Fruit fly (Drosophila melanogaster) whole organism, wandering third instar larva: ENCODE results near the gene CG9297.

Source experiments
- Abd-B ChIP-seq: fragments of >200 bp; optimal IDR thresholded peaks from 2 replicates; lab custom pipeline; 2017; ENCODE audit warnings: missing biosample characterization, missing genetic modification characterization
- CG32264 ChIP-seq: fragments of 200-800 bp; sonication (Bioruptor generic); optimal IDR thresholded peaks from 2 replicates; lab custom pipeline; 2016; ENCODE audit warnings: missing biosample characterization, missing genetic modification characterization
- CG9705 ChIP-seq: fragments of 200-800 bp; sonication (Bioruptor generic); optimal IDR thresholded peaks from 2 replicates; lab custom pipeline; 2018; ENCODE audit warnings: missing biosample characterization, mild to moderate bottlenecking, missing genetic modification characterization
- CrebA ChIP-seq: fragments of 200-800 bp; sonication (Bioruptor generic); optimal IDR thresholded peaks from 2 replicates; lab custom pipeline; 2016; ENCODE audit warnings: missing biosample characterization, mild to moderate bottlenecking, missing genetic modification characterization, borderline replicate concordance
- Dfd ChIP-seq: fragments of >200 bp; optimal IDR thresholded peaks from 2 replicates; lab custom pipeline; 2017; ENCODE audit warnings: missing biosample characterization, missing genetic modification characterization
- Dif ChIP-seq: fragments of 200-275, 200-300 bp; sonication (Bioruptor generic); optimal IDR thresholded peaks from 2 replicates; lab custom pipeline; 2018; ENCODE audit warnings: missing biosample characterization, missing genetic modification characterization; ENCODE audit not compliant: partially characterized antibody
- GATAd ChIP-seq: sonication (Bioruptor generic); optimal IDR thresholded peaks from 2 replicates; lab custom pipeline; 2016; ENCODE audit warnings: missing biosample characterization, missing genetic modification characterization
- Hnf4 ChIP-seq: fragments of 200-800 bp; sonication (Bioruptor generic); optimal IDR thresholded peaks from 2 replicates; lab custom pipeline; 2016; ENCODE audit warnings: missing biosample characterization, mild to moderate bottlenecking, missing genetic modification characterization
- Hr78 ChIP-seq: fragments of >200 bp; optimal IDR thresholded peaks from 2 replicates; lab custom pipeline; 2017; ENCODE audit warnings: missing biosample characterization, missing genetic modification characterization
- Hr83 ChIP-seq: fragments of 200-300 bp; sonication (Bioruptor generic); optimal IDR thresholded peaks from 2 replicates; lab custom pipeline; 2016; ENCODE audit warnings: missing biosample characterization, mild to moderate bottlenecking, missing genetic modification characterization, moderate library complexity; ENCODE audit not compliant: poor library complexity, severe bottlenecking
- Mio ChIP-seq: sonication (Bioruptor generic); optimal IDR thresholded peaks from 2 replicates; lab custom pipeline; 2016; ENCODE audit warnings: missing biosample characterization, missing genetic modification characterization
- Myc ChIP-seq: fragments of >200 bp; optimal IDR thresholded peaks from 2 replicates; lab custom pipeline; 2017
- N ChIP-seq: fragments of >200 bp; optimal IDR thresholded peaks from 2 replicates; lab custom pipeline; 2018; ENCODE audit warnings: missing biosample characterization, missing external identifiers, missing genetic modification characterization
- OdsH ChIP-seq: fragments of 200-800 bp; sonication (Bioruptor generic); optimal IDR thresholded peaks from 2 replicates; lab custom pipeline; 2016; ENCODE audit warnings: missing biosample characterization, mild to moderate bottlenecking, missing genetic modification characterization
- Rel ChIP-seq, 2 experiments: fragments of 200-800 bp; sonication (Bioruptor generic) in 1 of 2; optimal IDR thresholded peaks; 2 replicates in 1 of 2; 3 replicates in 1 of 2; lab custom pipeline; 2016 to 2019; ENCODE audit warnings: mild to moderate bottlenecking in 2 of 2, missing biosample characterization in 2 of 2, missing genetic modification characterization in 2 of 2, moderate library complexity in 1 of 2
- Sp1 ChIP-seq: fragments of 200-800 bp; sonication (Bioruptor generic); optimal IDR thresholded peaks from 3 replicates; lab custom pipeline; 2019; ENCODE audit warnings: missing biosample characterization, mild to moderate bottlenecking, missing genetic modification characterization, moderate library complexity
- Vsx2 ChIP-seq: fragments of 200-300, 225-300 bp; sonication (Bioruptor generic); optimal IDR thresholded peaks from 2 replicates; lab custom pipeline; 2018; ENCODE audit warnings: missing biosample characterization, missing genetic modification characterization; ENCODE audit not compliant: partially characterized antibody
- br ChIP-seq: fragments of 200-800 bp; sonication (Bioruptor generic); optimal IDR thresholded peaks from 2 replicates; lab custom pipeline; 2016; ENCODE audit warnings: missing biosample characterization, missing genetic modification characterization
- brk ChIP-seq: fragments of 200-800 bp; sonication (Bioruptor generic); optimal IDR thresholded peaks from 2 replicates; lab custom pipeline; 2016; ENCODE audit warnings: missing biosample characterization, mild to moderate bottlenecking, missing genetic modification characterization
- dl ChIP-seq, 2 experiments: fragments of 175-275, 200-275 bp in 1 of 2; fragments of 200-275 bp in 1 of 2; sonication (Bioruptor generic); optimal IDR thresholded peaks; lab custom pipeline; 2018; ENCODE audit warnings: mild to moderate bottlenecking in 2 of 2, missing biosample characterization in 2 of 2, missing genetic modification characterization in 2 of 2, moderate library complexity in 2 of 2; ENCODE audit not compliant: partially characterized antibody in 2 of 2, insufficient read depth in 1 of 2
- dmrt93B ChIP-seq: fragments of 200-800 bp; sonication (Bioruptor generic); optimal IDR thresholded peaks from 2 replicates; lab custom pipeline; 2018; ENCODE audit warnings: missing biosample characterization, mild to moderate bottlenecking, missing genetic modification characterization
- foxo ChIP-seq, 2 experiments: fragments of 200-800 bp; sonication (Bioruptor generic); optimal IDR thresholded peaks; 2 replicates in 1 of 2; 3 replicates in 1 of 2; lab custom pipeline; 2016 to 2017; ENCODE audit warnings: missing biosample characterization in 2 of 2, missing genetic modification characterization in 2 of 2
- fru ChIP-seq: fragments of 200-800 bp; sonication (Bioruptor generic); optimal IDR thresholded peaks from 3 replicates; lab custom pipeline; 2016; ENCODE audit warnings: missing biosample characterization, mild to moderate bottlenecking, missing genetic modification characterization
- h ChIP-seq: fragments of 200-800 bp; sonication (Bioruptor generic); optimal IDR thresholded peaks from 3 replicates; lab custom pipeline; 2016; ENCODE audit warnings: missing biosample characterization, mild to moderate bottlenecking, missing genetic modification characterization
- jim ChIP-seq: fragments of 175-275, 200-325 bp; sonication (Bioruptor generic); optimal IDR thresholded peaks from 2 replicates; lab custom pipeline; 2016; ENCODE audit warnings: missing biosample characterization, mild to moderate bottlenecking, missing genetic modification characterization
- pan ChIP-seq: fragments of >200 bp; optimal IDR thresholded peaks from 2 replicates; lab custom pipeline; 2017
- psq ChIP-seq: fragments of 200-800 bp; sonication (Bioruptor generic); optimal IDR thresholded peaks from 3 replicates; lab custom pipeline; 2017; ENCODE audit warnings: missing biosample characterization, mild to moderate bottlenecking, missing genetic modification characterization, moderate library complexity
- sage ChIP-seq: fragments of 200-800 bp; sonication (Bioruptor generic); optimal IDR thresholded peaks from 2 replicates; lab custom pipeline; 2016; ENCODE audit warnings: missing biosample characterization, mild to moderate bottlenecking, missing genetic modification characterization
- sv ChIP-seq: fragments of 200-800 bp; sonication (Bioruptor generic); optimal IDR thresholded peaks from 3 replicates; lab custom pipeline; 2016; ENCODE audit warnings: missing biosample characterization, missing genetic modification characterization
- tai ChIP-seq: sonication (Bioruptor generic); optimal IDR thresholded peaks from 2 replicates; lab custom pipeline; 2016; ENCODE audit warnings: missing biosample characterization, missing genetic modification characterization
- usp ChIP-seq: fragments of >200 bp; optimal IDR thresholded peaks from 2 replicates; lab custom pipeline; 2017; ENCODE audit warnings: missing biosample characterization, missing genetic modification characterization

Gene CG9297

DNA sequence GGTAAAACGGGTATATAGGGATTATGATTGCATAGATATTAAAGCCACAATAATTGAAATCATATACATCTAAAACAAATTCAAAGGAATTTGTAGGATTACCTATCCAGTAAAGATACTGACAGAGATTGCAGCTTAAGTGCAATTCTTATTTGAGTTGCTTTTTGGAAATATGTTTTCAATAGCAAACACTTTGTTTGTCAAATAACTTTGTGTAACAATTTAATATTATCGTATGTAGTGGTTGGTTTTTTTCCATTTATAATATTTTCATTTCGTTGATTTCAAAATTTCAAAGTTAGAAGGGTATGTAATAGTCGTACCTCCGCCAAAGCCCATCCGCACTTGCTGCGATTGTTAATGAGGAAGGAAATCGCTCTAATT, 35.4 kb downstream of the CG9297 start:
- TF ChIP-seq brk = no peak
- no peak for TF ChIP-seq br (GFP tag; lab: Kevin White, UChicago)
- TF ChIP-seq Hr78 (GFP tag; lab: Kevin White, UChicago) = no peak
- peak; percentile 13 for TF ChIP-seq fru (GFP tag; lab: Kevin White, UChicago)
- peak in 1 of 2 experiments; percentile 2 for TF ChIP-seq foxo (GFP tag; optimal IDR thresholded peaks at IDR 0.05; lab: Kevin White, UChicago)
- no peak for TF ChIP-seq pan (lab: Kevin White, UChicago)
- TF ChIP-seq Myc (lab: Kevin White, UChicago) = no peak
- TF ChIP-seq h (GFP tag; lab: Kevin White, UChicago) = no peak
- no peak for TF ChIP-seq jim
- TF ChIP-seq Vsx2 (GFP tag; lab: Kevin White, UChicago) = no peak
- TF ChIP-seq psq (GFP tag; lab: Kevin White, UChicago) = no peak
- TF ChIP-seq CrebA (GFP tag; lab: Kevin White, UChicago) = no peak

DNA sequence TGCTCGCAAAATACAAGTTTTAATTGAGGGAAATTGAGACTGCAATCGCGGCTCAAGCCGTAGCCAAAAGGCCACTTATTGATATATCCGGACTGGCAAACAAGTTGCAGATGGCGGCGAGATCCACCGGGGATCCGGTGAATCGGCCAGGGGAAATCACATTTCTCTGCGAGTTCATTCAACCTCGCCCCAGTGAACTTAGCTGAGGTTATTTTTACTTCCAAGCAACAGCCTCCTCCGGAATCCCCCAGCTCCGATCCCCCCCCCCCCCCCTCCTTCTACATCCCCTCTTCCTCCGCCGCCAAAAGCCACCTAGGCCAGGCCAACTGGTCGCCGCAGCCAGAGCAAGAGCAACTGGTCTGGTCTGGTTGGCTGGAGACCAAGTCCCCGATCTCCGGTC, 36.0 kb downstream of the CG9297 start:
- TF ChIP-seq Rel (GFP tag; optimal IDR thresholded peaks at IDR 0.05; lab: Kevin White, UChicago) = no peak
- peak; percentile 60 for TF ChIP-seq Rel (tag; optimal IDR thresholded peaks at IDR 0.05; lab: Kevin White, UChicago)
- TF ChIP-seq brk = no peak

DNA sequence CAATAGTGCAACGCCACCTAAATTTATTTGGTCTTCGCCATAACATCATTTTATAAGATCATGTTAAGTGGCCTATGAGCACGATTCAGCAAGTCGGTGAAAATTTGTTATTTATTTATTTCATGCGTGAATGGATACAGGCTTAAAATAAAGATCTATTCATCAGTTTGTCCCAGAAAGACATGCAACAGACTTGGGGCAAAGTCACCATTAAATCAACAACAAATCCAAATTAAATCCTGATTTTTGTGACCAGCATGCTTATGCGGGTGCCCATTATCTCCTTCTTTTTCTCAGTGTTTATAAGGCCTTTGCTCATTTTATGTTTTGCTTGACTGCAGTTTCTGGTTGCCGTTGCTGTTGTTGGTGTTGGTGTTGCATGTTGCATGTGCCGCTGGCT, 36.6 kb downstream of the CG9297 start:
- TF ChIP-seq Myc (lab: Kevin White, UChicago) = no peak
- TF ChIP-seq foxo (GFP tag; optimal IDR thresholded peaks at IDR 0.05; lab: Kevin White, UChicago) = peak in 1 of 2 experiments; percentile 7

DNA sequence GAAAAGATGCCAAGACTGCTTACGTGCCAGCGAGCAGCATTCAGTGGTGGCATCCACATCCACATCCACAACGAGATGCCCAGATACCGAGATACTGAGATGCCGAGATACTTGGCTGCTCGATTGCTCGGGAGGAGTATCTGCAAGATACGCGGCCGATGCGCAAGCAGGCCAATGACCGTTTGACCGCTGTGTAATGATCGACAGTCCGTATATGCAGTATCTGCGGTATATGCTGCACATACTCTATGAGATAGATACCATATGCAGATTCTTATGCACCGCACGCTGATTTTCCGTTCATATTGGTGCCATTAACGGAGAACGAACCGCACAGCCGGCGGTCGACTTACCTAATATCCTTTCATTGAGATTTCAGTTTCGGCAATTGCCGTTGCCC, 38.0 kb downstream of the CG9297 start:
- TF ChIP-seq Vsx2 (GFP tag; lab: Kevin White, UChicago) (no peak), sage (GFP tag; lab: Kevin White, UChicago) (no peak), Hr83 (GFP tag; lab: Kevin White, UChicago) (no peak), Dfd (GFP tag; lab: Kevin White, UChicago) (no peak), Abd-B (GFP tag; lab: Kevin White, UChicago) (no peak), brk (no peak), fru (GFP tag; lab: Kevin White, UChicago) (no peak), tai (GFP tag; lab: Kevin White, UChicago) (no peak), br (GFP tag; lab: Kevin White, UChicago) (no peak), dmrt93B (GFP tag; lab: Kevin White, UChicago) (no peak), Hr78 (GFP tag; lab: Kevin White, UChicago) (no peak), Mio (GFP tag; lab: Kevin White, UChicago) (no peak), GATAd (GFP tag; lab: Kevin White, UChicago) (no peak), Myc (lab: Kevin White, UChicago) (no peak), Sp1 (GFP tag; lab: Kevin White, UChicago) (no peak), usp (GFP tag; lab: Kevin White, UChicago) (no peak), foxo (GFP tag; optimal IDR thresholded peaks at IDR 0.05; lab: Kevin White, UChicago) (no peak)
- TF ChIP-seq, all 38 proteins: peak for 0

DNA sequence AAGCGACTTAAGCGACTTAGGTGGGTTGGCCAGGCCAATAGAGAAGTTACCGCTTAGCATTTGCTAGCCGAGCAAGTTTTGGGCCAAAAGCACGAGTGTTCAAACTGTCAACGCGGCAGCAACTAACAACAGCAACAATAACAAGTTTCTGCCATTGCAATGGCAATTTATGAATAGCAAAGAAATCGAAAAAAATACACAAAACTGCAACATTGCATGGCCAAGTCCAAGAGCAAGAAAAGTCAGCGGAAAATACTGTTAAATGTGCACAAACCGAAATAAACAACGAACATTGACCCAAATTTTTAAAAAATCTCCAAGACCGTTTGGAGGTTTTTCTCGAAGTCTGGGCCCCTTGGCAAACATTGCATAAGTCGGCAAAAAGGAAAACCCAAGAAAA, 39.0 kb downstream of the CG9297 start:
- no peak for TF ChIP-seq Dif (GFP tag; lab: Kevin White, UChicago)
- TF ChIP-seq tai (GFP tag; lab: Kevin White, UChicago) = no peak
- TF ChIP-seq usp (GFP tag; lab: Kevin White, UChicago) = no peak
- no peak for TF ChIP-seq GATAd (GFP tag; lab: Kevin White, UChicago)
- TF ChIP-seq foxo (GFP tag; optimal IDR thresholded peaks at IDR 0.05; lab: Kevin White, UChicago) = no peak
- TF ChIP-seq Hr78 (GFP tag; lab: Kevin White, UChicago) = no peak
- TF ChIP-seq Dfd (GFP tag; lab: Kevin White, UChicago) = no peak
- TF ChIP-seq fru (GFP tag; lab: Kevin White, UChicago) = no peak
- TF ChIP-seq CG32264 (GFP tag; lab: Kevin White, UChicago) = no peak
- no peak for TF ChIP-seq psq (GFP tag; lab: Kevin White, UChicago)
- no peak for TF ChIP-seq pan (lab: Kevin White, UChicago)
- TF ChIP-seq OdsH (GFP tag; lab: Kevin White, UChicago) = no peak
- TF ChIP-seq dmrt93B (GFP tag; lab: Kevin White, UChicago) = no peak
- no peak for TF ChIP-seq Hnf4
- no peak for TF ChIP-seq dl (GFP tag; optimal IDR thresholded peaks at IDR 0.05; lab: Kevin White, UChicago; ENCODE audit: insufficient read depth in 1 of 2, partially characterized antibody in 2 of 2)
- no peak for TF ChIP-seq Mio (GFP tag; lab: Kevin White, UChicago)
- TF ChIP-seq CG9705 (GFP tag; lab: Kevin White, UChicago) = no peak
- no peak for TF ChIP-seq sv
- no peak for TF ChIP-seq N (GFP tag; lab: Kevin White, UChicago)
- TF ChIP-seq, all 38 proteins: peak for 0
